Fruit fly (Drosophila melanogaster) whole organism, prepupa: Measurements from ENCODE around the gene Hira.

ENCODE experiments used
- Blimp-1 ChIP-seq: fragments of 200-800 bp; sonication (Bioruptor generic); optimal IDR thresholded peaks from 3 replicates; lab custom pipeline; 2017; ENCODE audit warnings: missing biosample characterization, missing genetic modification characterization, mild to moderate bottlenecking, moderate library complexity, missing genetic modification reagents
- CG10631 ChIP-seq: fragments of 200-800 bp; sonication (Bioruptor generic); optimal IDR thresholded peaks from 2 replicates; lab custom pipeline; 2016; ENCODE audit warnings: missing biosample characterization, missing genetic modification characterization
- CG10669 ChIP-seq: fragments of 200-800 bp; sonication (Bioruptor generic); optimal IDR thresholded peaks from 3 replicates; lab custom pipeline; 2018; ENCODE audit warnings: missing biosample characterization, mild to moderate bottlenecking, missing genetic modification characterization, moderate library complexity
- CG11294 ChIP-seq: fragments of 200-800 bp; sonication (Bioruptor generic); IDR thresholded peaks from 2 replicates; pipeline ENCODE4 v1.3.6; 2022; ENCODE audit warnings: missing biosample characterization, missing genetic modification characterization
- CG11902 ChIP-seq: fragments of 200-800 bp; sonication (Bioruptor generic); optimal IDR thresholded peaks from 3 replicates; lab custom pipeline; 2016; ENCODE audit warnings: missing biosample characterization, missing genetic modification characterization
- CG15336 ChIP-seq: fragments of 200-800 bp; sonication (Bioruptor generic); IDR thresholded peaks from 2 replicates; pipeline ENCODE4 v1.3.6; 2022; ENCODE audit warnings: missing biosample characterization, missing genetic modification characterization
- CG1621 ChIP-seq: fragments of 200-800 bp; sonication (Bioruptor generic); optimal IDR thresholded peaks from 3 replicates; lab custom pipeline; 2018; ENCODE audit warnings: missing biosample characterization, mild to moderate bottlenecking, missing genetic modification characterization
- CG16779 ChIP-seq: fragments of 200-800 bp; sonication (Bioruptor generic); optimal IDR thresholded peaks from 3 replicates; lab custom pipeline; 2017; ENCODE audit warnings: missing biosample characterization, mild to moderate bottlenecking, missing genetic modification characterization
- CG32006 ChIP-seq: fragments of 200-800 bp; sonication (Bioruptor generic); optimal IDR thresholded peaks from 3 replicates; lab custom pipeline; 2017; ENCODE audit warnings: missing biosample characterization, mild to moderate bottlenecking, missing genetic modification characterization
- CG34406 ChIP-seq: fragments of 200-800 bp; sonication (Bioruptor generic); optimal IDR thresholded peaks from 3 replicates; lab custom pipeline; 2016; ENCODE audit warnings: missing biosample characterization, missing genetic modification characterization
- CG4318 ChIP-seq: fragments of 200-800 bp; sonication (Bioruptor generic); optimal IDR thresholded peaks from 3 replicates; lab custom pipeline; 2017; ENCODE audit warnings: missing biosample characterization, mild to moderate bottlenecking, missing genetic modification characterization
- CG6163 ChIP-seq: fragments of 200-800 bp; sonication (Bioruptor generic); IDR thresholded peaks from 3 replicates; pipeline ENCODE4 v1.3.6; 2022; ENCODE audit warnings: missing biosample characterization, missing genetic modification characterization
- CG6808 ChIP-seq: fragments of 200-800 bp; sonication (Bioruptor generic); optimal IDR thresholded peaks from 3 replicates; lab custom pipeline; 2017; ENCODE audit warnings: missing biosample characterization, missing genetic modification characterization, mild to moderate bottlenecking, moderate library complexity, missing genetic modification reagents
- CG6854 ChIP-seq: fragments of 200-800 bp; sonication (Bioruptor generic); optimal IDR thresholded peaks from 2 replicates; lab custom pipeline; 2017; ENCODE audit warnings: missing biosample characterization, mild to moderate bottlenecking, missing genetic modification characterization
- CG7368 ChIP-seq: fragments of 200-800 bp; sonication (Bioruptor generic); optimal IDR thresholded peaks from 3 replicates; lab custom pipeline; 2016; ENCODE audit warnings: missing biosample characterization, missing genetic modification characterization
- CG8119 ChIP-seq: fragments of 200-800 bp; sonication (Bioruptor generic); IDR thresholded peaks from 3 replicates; pipeline ENCODE4 v1.3.6; 2022; ENCODE audit warnings: missing biosample characterization, missing genetic modification characterization
- CG8319 ChIP-seq: fragments of 200-800 bp; sonication (Bioruptor generic); optimal IDR thresholded peaks from 3 replicates; lab custom pipeline; 2016; ENCODE audit warnings: missing biosample characterization, missing genetic modification characterization
- CG8632 ChIP-seq: fragments of 200-800 bp; sonication (Bioruptor generic); optimal IDR thresholded peaks from 3 replicates; lab custom pipeline; 2016; ENCODE audit warnings: missing biosample characterization, missing genetic modification characterization
- Eip78C ChIP-seq: fragments of 200-800 bp; sonication (Bioruptor generic); peaks from one replicate; lab custom pipeline; 2016; ENCODE audit warnings: missing biosample characterization, missing genetic modification characterization
- Eip93F ChIP-seq: fragments of 200-800 bp; sonication (Bioruptor generic); optimal IDR thresholded peaks from 2 replicates; lab custom pipeline; 2016; ENCODE audit warnings: missing biosample characterization, mild to moderate bottlenecking, missing genetic modification characterization
- Ets96B ChIP-seq: fragments of 200-800 bp; optimal IDR thresholded peaks from 2 replicates; lab custom pipeline; 2019; ENCODE audit warnings: missing biosample characterization, mild to moderate bottlenecking, missing genetic modification characterization, moderate library complexity
- Gug ChIP-seq: fragments of 200-800 bp; sonication (Bioruptor generic); IDR thresholded peaks from 2 replicates; pipeline ENCODE4 v1.3.6; 2022; ENCODE audit warnings: missing biosample characterization, missing genetic modification characterization
- Hr39 ChIP-seq: fragments of 200-800 bp; sonication (Bioruptor generic); optimal IDR thresholded peaks from 2 replicates; lab custom pipeline; 2016; ENCODE audit warnings: missing biosample characterization, missing genetic modification characterization
- Hr4 ChIP-seq: fragments of 200-800 bp; sonication (Bioruptor generic); optimal IDR thresholded peaks from 3 replicates; lab custom pipeline; 2016; ENCODE audit warnings: missing biosample characterization, missing genetic modification characterization
- Met ChIP-seq: fragments of 200-800 bp; sonication (Bioruptor generic); optimal IDR thresholded peaks from 3 replicates; lab custom pipeline; 2016; ENCODE audit warnings: missing biosample characterization, missing genetic modification characterization
- OdsH ChIP-seq: fragments of 200-800 bp; sonication (Bioruptor generic); optimal IDR thresholded peaks from 3 replicates; lab custom pipeline; 2016; ENCODE audit warnings: missing biosample characterization, missing genetic modification characterization
- Smox ChIP-seq: fragments of 200-800 bp; sonication (Bioruptor generic); optimal IDR thresholded peaks from 3 replicates; lab custom pipeline; 2016; ENCODE audit warnings: missing biosample characterization, missing genetic modification characterization
- Sox102F ChIP-seq: fragments of 200-800 bp; sonication (Bioruptor generic); optimal IDR thresholded peaks from 2 replicates; lab custom pipeline; 2016; ENCODE audit warnings: missing biosample characterization, mild to moderate bottlenecking, missing genetic modification characterization
- Sox14 ChIP-seq: fragments of 200-800 bp; sonication (Bioruptor generic); optimal IDR thresholded peaks from 3 replicates; lab custom pipeline; 2016; ENCODE audit warnings: missing biosample characterization, missing genetic modification characterization
- Sox15 ChIP-seq: fragments of 200-800 bp; sonication (Bioruptor generic); optimal IDR thresholded peaks from 3 replicates; lab custom pipeline; 2016; ENCODE audit warnings: missing biosample characterization, missing genetic modification characterization
- achi ChIP-seq: fragments of 200-800 bp; sonication (Bioruptor generic); optimal IDR thresholded peaks from 3 replicates; lab custom pipeline; 2016; ENCODE audit warnings: missing biosample characterization, missing genetic modification characterization
- dac ChIP-seq: fragments of 200-800 bp; sonication (Bioruptor generic); optimal IDR thresholded peaks from 2 replicates; lab custom pipeline; 2017; ENCODE audit warnings: missing biosample characterization, mild to moderate bottlenecking, missing genetic modification characterization
- dsx ChIP-seq: fragments of 200-800 bp; optimal IDR thresholded peaks from 3 replicates; lab custom pipeline; 2019; ENCODE audit warnings: missing biosample characterization, mild to moderate bottlenecking, missing genetic modification characterization, moderate library complexity; ENCODE audit not compliant: poor library complexity, severe bottlenecking
- eg ChIP-seq: fragments of 200-800 bp; sonication (Bioruptor generic); IDR thresholded peaks from 3 replicates; pipeline ENCODE4 v1.3.6; 2022; ENCODE audit warnings: missing biosample characterization, missing genetic modification characterization
- esn ChIP-seq: fragments of 200-800 bp; sonication (Bioruptor generic); optimal IDR thresholded peaks from 2 replicates; lab custom pipeline; 2016; ENCODE audit warnings: missing biosample characterization, mild to moderate bottlenecking, missing genetic modification characterization, moderate library complexity
- fd59A ChIP-seq: fragments of 200-800 bp; sonication (Bioruptor generic); optimal IDR thresholded peaks from 2 replicates; lab custom pipeline; 2017; ENCODE audit warnings: missing biosample characterization, mild to moderate bottlenecking, missing genetic modification characterization, missing genetic modification reagents
- fkh ChIP-seq: fragments of 200-800 bp; sonication (Bioruptor generic); optimal IDR thresholded peaks from 3 replicates; lab custom pipeline; 2017; ENCODE audit warnings: missing biosample characterization, mild to moderate bottlenecking, missing genetic modification characterization, moderate library complexity
- net ChIP-seq: fragments of 200-800 bp; sonication (Bioruptor generic); optimal IDR thresholded peaks from 3 replicates; lab custom pipeline; 2016; ENCODE audit warnings: missing biosample characterization, missing genetic modification characterization
- pdm3 ChIP-seq: fragments of 200-800 bp; sonication (Bioruptor generic); optimal IDR thresholded peaks from 3 replicates; lab custom pipeline; 2016; ENCODE audit warnings: missing biosample characterization, missing genetic modification characterization
- salr ChIP-seq, 2 experiments: fragments of 200-800 bp; sonication (Bioruptor generic); optimal IDR thresholded peaks; 3 replicates each; lab custom pipeline; 2016 to 2018; ENCODE audit warnings: missing biosample characterization in 2 of 2, missing genetic modification characterization in 2 of 2, mild to moderate bottlenecking in 1 of 2
- spab ChIP-seq: fragments of 200-800 bp; sonication (Bioruptor generic); optimal IDR thresholded peaks from 2 replicates; lab custom pipeline; 2017; ENCODE audit warnings: missing biosample characterization, mild to moderate bottlenecking, missing genetic modification characterization, missing genetic modification reagents
- ss ChIP-seq, 2 experiments: fragments of 200-800 bp; sonication (Bioruptor generic); optimal IDR thresholded peaks; 2 replicates in 1 of 2; 3 replicates in 1 of 2; lab custom pipeline; 2017 to 2018; ENCODE audit warnings: mild to moderate bottlenecking in 2 of 2, missing biosample characterization in 2 of 2, missing genetic modification characterization in 2 of 2, moderate library complexity in 1 of 2
- topi ChIP-seq: fragments of 200-800 bp; sonication (Bioruptor generic); optimal IDR thresholded peaks from 3 replicates; lab custom pipeline; 2016; ENCODE audit warnings: missing biosample characterization, missing genetic modification characterization
- vri ChIP-seq: fragments of 200-800 bp; sonication (Bioruptor generic); optimal IDR thresholded peaks from 3 replicates; lab custom pipeline; 2016; ENCODE audit warnings: missing biosample characterization, mild to moderate bottlenecking, missing genetic modification characterization

Hira gene

DNA sequence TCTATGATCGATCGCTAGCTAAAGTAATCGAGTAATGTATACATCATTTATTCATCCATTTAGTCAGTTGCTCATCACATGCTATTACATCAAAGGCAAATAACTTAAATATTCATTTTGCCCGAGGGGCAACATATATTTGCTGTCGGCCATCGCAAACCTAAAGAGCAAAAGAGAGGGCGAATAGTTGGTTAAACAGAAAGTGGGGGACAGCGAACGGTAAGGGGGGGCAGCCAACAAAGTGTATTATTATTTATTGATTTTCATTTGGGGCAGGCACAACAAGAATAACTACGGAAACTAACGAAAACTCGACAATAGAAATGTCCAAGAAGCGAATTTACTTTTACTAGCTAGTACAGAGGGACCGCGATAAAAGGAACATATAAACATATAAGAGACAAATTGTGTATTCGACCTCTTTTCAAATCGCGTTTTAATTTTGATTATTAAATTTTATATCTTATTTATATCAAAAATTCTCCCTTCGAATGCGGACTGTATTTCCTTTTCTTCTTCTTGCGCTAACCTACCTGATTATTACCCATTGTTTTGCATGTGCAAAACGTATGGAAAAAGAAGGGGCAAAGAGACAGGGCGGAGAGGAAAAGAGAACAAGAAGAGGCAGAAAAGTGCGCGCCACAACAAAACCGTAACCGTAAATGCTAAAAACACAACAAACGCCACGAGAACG lies 30.6 kb upstream of the Hira start:
- no peak for TF ChIP-seq Ets96B (tag; lab: Kevin White, UChicago)
- peak; percentile 48 for TF ChIP-seq CG11902 (GFP tag; lab: Kevin White, UChicago)
- peak; percentile 31 for TF ChIP-seq OdsH (GFP tag; lab: Kevin White, UChicago)
- TF ChIP-seq CG10631 (GFP tag; lab: Kevin White, UChicago): no peak
- TF ChIP-seq Gug: peak; percentile 24; the same call in 1 of the 2 replicates
- TF ChIP-seq CG15336: peak; percentile 36
- TF ChIP-seq fkh (GFP tag; lab: Kevin White, UChicago): no peak
- TF ChIP-seq CG6163: peak; percentile 62; the same call in 2 of the 3 replicates
- TF ChIP-seq CG8632 (GFP tag; lab: Kevin White, UChicago): peak; percentile 4
- peak; percentile 6 for TF ChIP-seq achi (GFP tag; lab: Kevin White, UChicago)
- peak; percentile 60 for TF ChIP-seq CG11294
- peak; percentile 49 for TF ChIP-seq Eip78C (GFP tag; lab: Kevin White, UChicago)
- peak; percentile 34 for TF ChIP-seq Sox15 (GFP tag; lab: Kevin White, UChicago)
- TF ChIP-seq CG34406 (GFP tag; lab: Kevin White, UChicago): peak; percentile 37
- no peak for TF ChIP-seq dsx (GFP tag; lab: Kevin White, UChicago)
- peak; percentile 12 for TF ChIP-seq Eip93F (GFP tag; lab: Kevin White, UChicago)

DNA sequence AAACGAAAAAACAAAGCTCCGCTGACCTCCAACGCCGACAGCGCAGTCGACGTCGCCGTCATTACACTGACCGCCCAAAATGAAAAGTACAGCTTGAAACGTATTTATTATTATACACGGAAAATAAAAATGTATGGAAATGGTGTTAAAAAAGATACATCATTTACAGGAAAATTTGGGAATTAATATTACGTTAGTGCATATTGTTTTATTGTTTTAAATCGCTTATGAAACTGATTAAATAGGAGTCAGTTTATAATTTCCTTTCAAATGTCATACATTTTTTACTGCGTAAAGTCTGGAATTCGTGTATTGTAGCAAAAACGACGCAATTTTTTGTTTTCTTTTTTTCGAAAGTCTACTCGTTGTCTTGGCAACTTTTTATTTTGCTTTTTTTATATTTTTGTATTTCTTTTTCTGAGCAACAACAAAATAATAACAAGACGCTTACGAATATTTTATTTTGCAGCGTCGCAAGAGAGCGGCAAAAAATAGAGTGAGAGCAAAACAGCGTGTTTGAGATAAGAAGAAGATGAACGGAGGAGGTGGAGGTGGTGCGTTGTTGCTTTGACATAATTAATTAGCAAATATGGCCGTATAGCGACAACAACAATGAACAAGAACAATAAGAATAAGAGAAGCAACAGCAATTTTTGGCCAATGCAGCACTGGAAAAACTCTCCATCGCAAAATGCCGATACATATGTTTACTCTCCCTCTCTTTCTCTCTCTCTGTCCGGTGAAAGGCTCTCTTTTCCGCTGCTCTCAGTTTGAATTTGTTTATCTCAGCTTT lies 29.8 kb upstream of the Hira start:
- TF ChIP-seq CG4318: peak; percentile 76
- TF ChIP-seq topi: peak; percentile 89
- peak; percentile 71 for TF ChIP-seq CG11902 (GFP tag; lab: Kevin White, UChicago)
- TF ChIP-seq salr (GFP tag; optimal IDR thresholded peaks at IDR 0.05; lab: Kevin White, UChicago): peak; percentile 62 to 82
- TF ChIP-seq CG8632 (GFP tag; lab: Kevin White, UChicago): peak; percentile 84
- peak; percentile 82 for TF ChIP-seq CG8319 (GFP tag; lab: Kevin White, UChicago)
- TF ChIP-seq Smox (GFP tag; lab: Kevin White, UChicago): peak; percentile 88
- peak; percentile 87 for TF ChIP-seq Sox102F (GFP tag; lab: Kevin White, UChicago)
- peak; percentile 61 for TF ChIP-seq fd59A
- peak; percentile 85 for TF ChIP-seq net (GFP tag; lab: Kevin White, UChicago)
- TF ChIP-seq Hr39 (GFP tag; lab: Kevin White, UChicago): peak; percentile 86
- peak; percentile 86 for TF ChIP-seq spab (GFP tag; lab: Kevin White, UChicago)
- TF ChIP-seq CG32006: peak; percentile 90
- TF ChIP-seq CG6808 (GFP tag; lab: Kevin White, UChicago): peak; percentile 95
- peak; percentile 86; the same call in 2 of the 3 replicates for TF ChIP-seq eg
- peak; percentile 34 for TF ChIP-seq CG6854 (GFP tag; lab: Kevin White, UChicago)
- TF ChIP-seq dsx (GFP tag; lab: Kevin White, UChicago): peak; percentile 90
- peak; percentile 89 for TF ChIP-seq vri (GFP tag; lab: Kevin White, UChicago)
- peak; percentile 85 for TF ChIP-seq CG34406 (GFP tag; lab: Kevin White, UChicago)
- TF ChIP-seq achi (GFP tag; lab: Kevin White, UChicago): peak; percentile 81
- peak; percentile 86 for TF ChIP-seq CG10669
- peak; percentile 78 for TF ChIP-seq CG1621 (tag; lab: Kevin White, UChicago)
- peak; percentile 90 for TF ChIP-seq CG16779
- TF ChIP-seq Sox14: peak; percentile 77
- peak; percentile 92 for TF ChIP-seq esn
- peak; percentile 84 for TF ChIP-seq OdsH (GFP tag; lab: Kevin White, UChicago)
- peak; percentile 89 for TF ChIP-seq CG8119 (GFP tag; lab: Robert Waterston, UW)
- TF ChIP-seq ss (GFP tag; optimal IDR thresholded peaks at IDR 0.05; lab: Kevin White, UChicago): peak; percentile 94
- peak; percentile 64 for TF ChIP-seq Gug
- peak; percentile 1 for TF ChIP-seq fkh (GFP tag; lab: Kevin White, UChicago)
- TF ChIP-seq dac: peak; percentile 64
- TF ChIP-seq Eip93F (GFP tag; lab: Kevin White, UChicago): peak; percentile 58
- peak; percentile 70 for TF ChIP-seq Blimp-1 (GFP tag; lab: Kevin White, UChicago)
- TF ChIP-seq Hr4: peak; percentile 77
- TF ChIP-seq Met: peak; percentile 93
- peak; percentile 70 for TF ChIP-seq Sox15 (GFP tag; lab: Kevin White, UChicago)
- TF ChIP-seq pdm3 (GFP tag; lab: Kevin White, UChicago): peak; percentile 87
- peak; percentile 65 for TF ChIP-seq CG7368 (GFP tag; lab: Kevin White, UChicago)
- TF ChIP-seq Eip78C (GFP tag; lab: Kevin White, UChicago): peak; percentile 96
- TF ChIP-seq CG11294: peak; percentile 26; the same call in 1 of the 2 replicates
